Worm (Caenorhabditis elegans) whole organism, L2 larva: ENCODE results near the gene Y47D7A.15.

Experiments used
- C34F6.9 ChIP-seq: fragments of 150-350 bp; optimal IDR thresholded peaks from 2 replicates; lab custom pipeline; 2014; ENCODE audit warnings: missing biosample characterization, missing genetic modification characterization
- F13H6.1 ChIP-seq: sonication (generic microtip); optimal IDR thresholded peaks from 2 replicates; lab custom pipeline; 2016; ENCODE audit warnings: missing genetic modification characterization, missing compliant biosample characterization
- R02D3.7 ChIP-seq: fragments of 150-350 bp; optimal IDR thresholded peaks from 2 replicates; lab custom pipeline; 2014; ENCODE audit warnings: missing biosample characterization, missing genetic modification characterization
- Y55F3AM.14 ChIP-seq: fragments of 200-800 bp; sonication (Bioruptor generic); optimal IDR thresholded peaks from 2 replicates; lab custom pipeline; 2018; ENCODE audit warnings: mild to moderate bottlenecking, missing genetic modification characterization, missing compliant biosample characterization
- ZK546.5 ChIP-seq: sonication (generic microtip); optimal IDR thresholded peaks from 2 replicates; lab custom pipeline; 2017; ENCODE audit warnings: missing biosample characterization, missing genetic modification characterization
- alr-1 ChIP-seq: fragments of 150-350 bp; optimal IDR thresholded peaks from 2 replicates; lab custom pipeline; 2014; ENCODE audit warnings: missing biosample characterization, missing genetic modification characterization
- aly-2 ChIP-seq: fragments of 150-350 bp; optimal IDR thresholded peaks from 2 replicates; lab custom pipeline; 2014; ENCODE audit warnings: missing biosample characterization, missing genetic modification characterization
- ama-1 ChIP-seq: fragments of 150-350 bp; optimal IDR thresholded peaks from 2 replicates; lab custom pipeline; 2018; ENCODE audit warnings: inconsistent platforms
- blmp-1 ChIP-seq: sonication (generic microtip); optimal IDR thresholded peaks from 2 replicates; lab custom pipeline; 2017; ENCODE audit warnings: missing genetic modification characterization, mild to moderate bottlenecking, missing compliant biosample characterization, antibody characterized with exemption, moderate library complexity; ENCODE audit not compliant: insufficient read depth
- ceh-16 ChIP-seq: fragments of 150-350 bp; optimal IDR thresholded peaks from 2 replicates; lab custom pipeline; 2014; ENCODE audit warnings: missing biosample characterization, missing genetic modification characterization
- ceh-82 ChIP-seq: fragments of 150-350 bp; optimal IDR thresholded peaks from 2 replicates; lab custom pipeline; 2014; ENCODE audit warnings: missing biosample characterization, missing genetic modification characterization
- crh-2 ChIP-seq: sonication (generic microtip); optimal IDR thresholded peaks from 2 replicates; lab custom pipeline; 2017; ENCODE audit warnings: missing biosample characterization, missing genetic modification characterization
- dmd-4 ChIP-seq: sonication (generic microtip); optimal IDR thresholded peaks from 2 replicates; lab custom pipeline; 2017; ENCODE audit warnings: missing biosample characterization, missing genetic modification characterization
- egl-27 ChIP-seq: sonication (generic microtip); optimal IDR thresholded peaks from 3 replicates; lab custom pipeline; 2017; ENCODE audit warnings: missing biosample characterization, missing genetic modification reagents, missing genetic modification characterization
- elt-1 ChIP-seq: fragments of 150-350 bp; optimal IDR thresholded peaks from 2 replicates; lab custom pipeline; 2014; ENCODE audit warnings: missing biosample characterization, missing genetic modification characterization
- elt-3 ChIP-seq: sonication (generic microtip); optimal IDR thresholded peaks from 2 replicates; lab custom pipeline; 2017; ENCODE audit warnings: missing biosample characterization, missing genetic modification characterization
- fos-1 ChIP-seq: fragments of 150-350 bp; optimal IDR thresholded peaks from 2 replicates; lab custom pipeline; 2014; ENCODE audit warnings: missing biosample characterization, missing genetic modification characterization
- gmeb-1 ChIP-seq: fragments of 150-350 bp; optimal IDR thresholded peaks from 2 replicates; lab custom pipeline; 2014; ENCODE audit warnings: missing biosample characterization, missing genetic modification characterization
- lin-11 ChIP-seq: fragments of 150-350 bp; sonication (generic microtip); optimal IDR thresholded peaks from 2 replicates; lab custom pipeline; 2014; ENCODE audit warnings: missing biosample characterization, missing genetic modification characterization, inconsistent platforms, mixed read lengths
- lin-13 ChIP-seq: fragments of 150-350 bp; optimal IDR thresholded peaks from 2 replicates; lab custom pipeline; 2014; ENCODE audit warnings: missing biosample characterization, missing genetic modification reagents, missing genetic modification characterization
- lin-39 ChIP-seq: fragments of 150-350 bp; optimal IDR thresholded peaks from 2 replicates; lab custom pipeline; 2014; ENCODE audit warnings: missing biosample characterization, missing genetic modification reagents, missing genetic modification characterization
- lsy-2 ChIP-seq, 2 experiments: fragments of 150-350 bp in 1 of 2; sonication (generic microtip) in 1 of 2; optimal IDR thresholded peaks; 2 replicates each; lab custom pipeline; 2014 to 2017; ENCODE audit warnings: missing biosample characterization in 2 of 2, missing genetic modification characterization in 2 of 2
- mab-5 ChIP-seq: fragments of 150-350 bp; optimal IDR thresholded peaks from 2 replicates; lab custom pipeline; 2014; ENCODE audit warnings: missing biosample characterization, missing genetic modification characterization
- mbf-1 ChIP-seq: sonication (generic microtip); optimal IDR thresholded peaks from 2 replicates; lab custom pipeline; 2017; ENCODE audit warnings: missing biosample characterization, missing genetic modification characterization
- mdl-1 ChIP-seq, 2 experiments: fragments of 150-350 bp in 1 of 2; sonication (generic microtip) in 1 of 2; optimal IDR thresholded peaks; 2 replicates each; lab custom pipeline; 2017; ENCODE audit warnings: missing biosample characterization in 2 of 2, missing genetic modification characterization in 2 of 2
- nhr-10 ChIP-seq: sonication (generic microtip); optimal IDR thresholded peaks from 2 replicates; lab custom pipeline; 2017; ENCODE audit warnings: missing biosample characterization, missing genetic modification characterization
- nhr-11 ChIP-seq: fragments of 150-350 bp; optimal IDR thresholded peaks from 2 replicates; lab custom pipeline; 2014; ENCODE audit warnings: missing biosample characterization, missing genetic modification characterization
- nhr-12 ChIP-seq: fragments of 150-350 bp; optimal IDR thresholded peaks from 2 replicates; lab custom pipeline; 2014; ENCODE audit warnings: missing biosample characterization, missing genetic modification characterization
- nhr-129 ChIP-seq: fragments of 150-350 bp; optimal IDR thresholded peaks from 2 replicates; lab custom pipeline; 2014; ENCODE audit warnings: missing biosample characterization, missing genetic modification characterization
- nhr-21 ChIP-seq: fragments of 150-350 bp; optimal IDR thresholded peaks from 2 replicates; lab custom pipeline; 2014; ENCODE audit warnings: missing biosample characterization, missing genetic modification characterization
- nhr-23 ChIP-seq: fragments of 150-350 bp; optimal IDR thresholded peaks from 2 replicates; lab custom pipeline; 2014; ENCODE audit warnings: missing biosample characterization, missing genetic modification reagents, missing genetic modification characterization
- nhr-237 ChIP-seq: fragments of 150-350 bp; optimal IDR thresholded peaks from 2 replicates; lab custom pipeline; 2014; ENCODE audit warnings: missing biosample characterization, missing genetic modification characterization
- nhr-25 ChIP-seq: fragments of 150-350 bp; sonication (generic microtip); optimal IDR thresholded peaks from 3 replicates; lab custom pipeline; 2014; ENCODE audit warnings: missing biosample characterization, missing genetic modification characterization
- nhr-6 ChIP-seq: fragments of 150-350 bp; optimal IDR thresholded peaks from 2 replicates; lab custom pipeline; 2014; ENCODE audit warnings: missing biosample characterization, missing genetic modification characterization
- nhr-77 ChIP-seq: fragments of 150-350 bp; optimal IDR thresholded peaks from 2 replicates; lab custom pipeline; 2014; ENCODE audit warnings: missing biosample characterization, missing genetic modification characterization
- peb-1 ChIP-seq: fragments of 150-350 bp; optimal IDR thresholded peaks from 2 replicates; lab custom pipeline; 2014; ENCODE audit warnings: missing biosample characterization, missing genetic modification characterization
- sem-4 ChIP-seq: fragments of 150-350 bp; optimal IDR thresholded peaks from 2 replicates; lab custom pipeline; 2014; ENCODE audit warnings: missing biosample characterization, missing genetic modification reagents, missing genetic modification characterization
- skn-1 ChIP-seq: sonication (generic microtip); optimal IDR thresholded peaks from 2 replicates; lab custom pipeline; 2017; ENCODE audit warnings: missing biosample characterization, missing genetic modification characterization
- sma-3 ChIP-seq: sonication (generic microtip); optimal IDR thresholded peaks from 2 replicates; lab custom pipeline; 2016; ENCODE audit warnings: missing genetic modification reagents, missing genetic modification characterization, missing compliant biosample characterization
- sma-9 ChIP-seq, 2 experiments: fragments of 150-350 bp in 1 of 2; sonication (generic microtip) in 1 of 2; optimal IDR thresholded peaks; 2 replicates each; lab custom pipeline; 2014 to 2016; ENCODE audit warnings: missing genetic modification characterization in 2 of 2, mild to moderate bottlenecking in 1 of 2, missing biosample characterization in 1 of 2, missing compliant biosample characterization in 1 of 2, missing genetic modification reagents in 1 of 2, moderate library complexity in 1 of 2
- snpc-4 ChIP-seq: fragments of 150-350 bp; optimal IDR thresholded peaks from 2 replicates; lab custom pipeline; 2014; ENCODE audit warnings: missing biosample characterization, missing genetic modification characterization
- unc-39 ChIP-seq: fragments of 150-350 bp; optimal IDR thresholded peaks from 2 replicates; lab custom pipeline; 2014; ENCODE audit warnings: missing biosample characterization, missing genetic modification characterization
- unc-55 ChIP-seq: fragments of 150-350 bp; sonication (generic microtip); optimal IDR thresholded peaks from 3 replicates; lab custom pipeline; 2014; ENCODE audit warnings: missing biosample characterization, missing genetic modification reagents, missing genetic modification characterization
- unc-62 ChIP-seq: fragments of 150-350 bp; optimal IDR thresholded peaks from 2 replicates; lab custom pipeline; 2014; ENCODE audit warnings: missing biosample characterization, missing genetic modification reagents, missing genetic modification characterization
- zag-1 ChIP-seq: fragments of 150-350 bp; optimal IDR thresholded peaks from 2 replicates; lab custom pipeline; 2014; ENCODE audit warnings: missing biosample characterization, missing genetic modification characterization
- ztf-1 ChIP-seq: fragments of 200-800 bp; sonication (Bioruptor generic); conservative IDR thresholded peaks from 2 replicates; pipeline ENCODE4 v1.3.6; 2022; ENCODE audit warnings: missing genetic modification characterization, missing compliant biosample characterization
- ztf-11 ChIP-seq: sonication (generic microtip); optimal IDR thresholded peaks from 2 replicates; lab custom pipeline; 2017; ENCODE audit warnings: missing biosample characterization, missing genetic modification characterization
- ztf-4 ChIP-seq: fragments of 150-350 bp; optimal IDR thresholded peaks from 2 replicates; lab custom pipeline; 2014; ENCODE audit warnings: missing biosample characterization, missing genetic modification characterization

The Y47D7A.15 gene

ce11 chrV:4450523-4451089 lies 17.6 kb upstream of the Y47D7A.15 start, which contains the start of gene rft-2:
TSS of gene rft-2 (minus strand) at chrV:4450563.
- TF ChIP-seq sma-3 (GFP tag; lab: Kevin White, UChicago) (peak; percentile 13), F13H6.1 (tag; lab: Kevin White, UChicago) (no peak), sma-9 (GFP tag; optimal IDR thresholded peaks at IDR 0.05; lab: Kevin White, UChicago) (no peak), sma-9 (tag; optimal IDR thresholded peaks at IDR 0.05; lab: Kevin White, UChicago) (no peak), nhr-6 (tag; lab: Kevin White, UChicago) (no peak), blmp-1 (tag; lab: Kevin White, UChicago) (no peak), ztf-11 (tag; lab: Kevin White, UChicago) (no peak), unc-55 (GFP tag; lab: Kevin White, UChicago) (peak; percentile 80), Y55F3AM.14 (peak; percentile 32), nhr-77 (tag; lab: Kevin White, UChicago) (no peak), nhr-21 (tag; lab: Kevin White, UChicago) (no peak), fos-1 (peak; percentile 53), mdl-1 (tag; optimal IDR thresholded peaks at IDR 0.05; lab: Kevin White, UChicago) (no peak), peb-1 (tag; lab: Kevin White, UChicago) (no peak), skn-1 (tag; lab: Kevin White, UChicago) (no peak), mab-5 (tag; lab: Kevin White, UChicago) (peak; percentile 11), sem-4 (tag; lab: Kevin White, UChicago) (peak; percentile 46), nhr-11 (tag; lab: Kevin White, UChicago) (no peak), C34F6.9 (tag; lab: Kevin White, UChicago) (peak; percentile 52), mbf-1 (tag; lab: Kevin White, UChicago) (no peak), lin-11 (tag; lab: Kevin White, UChicago) (no peak), crh-2 (tag; lab: Kevin White, UChicago) (peak; percentile 55), nhr-237 (tag; lab: Kevin White, UChicago) (no peak), R02D3.7 (tag; lab: Kevin White, UChicago) (no peak), nhr-23 (tag; lab: Kevin White, UChicago) (no peak), alr-1 (tag; lab: Kevin White, UChicago) (no peak), aly-2 (tag; lab: Kevin White, UChicago) (no peak), zag-1 (no peak), ztf-1 (GFP tag; lab: Robert Waterston, UW) (no peak), snpc-4 (tag; lab: Kevin White, UChicago) (no peak), nhr-10 (no peak), gmeb-1 (peak; percentile 96), elt-1 (no peak), ama-1 (no peak), nhr-129 (tag; lab: Kevin White, UChicago) (no peak), elt-3 (no peak), lin-13 (GFP tag; lab: Kevin White, UChicago) (peak; percentile 62), unc-39 (tag; lab: Kevin White, UChicago) (no peak), ceh-82 (tag; lab: Kevin White, UChicago) (no peak), lsy-2 (tag; optimal IDR thresholded peaks at IDR 0.05; lab: Kevin White, UChicago) (peak; percentile 49 to 81), egl-27 (tag; lab: Kevin White, UChicago) (no peak), unc-62 (no peak), dmd-4 (tag; lab: Kevin White, UChicago) (no peak), lin-39 (tag; lab: Kevin White, UChicago) (no peak), nhr-12 (no peak), ceh-16 (tag; lab: Kevin White, UChicago) (no peak), ZK546.5 (tag; lab: Kevin White, UChicago) (no peak), ztf-4 (tag; lab: Kevin White, UChicago) (no peak), nhr-25 (tag; lab: Kevin White, UChicago) (peak; percentile 31)
